Fruit fly (Drosophila melanogaster) whole organism: ENCODE data around the gene CG15820.

Experiments used
- CG8478 ChIP-seq: fragments of >200 bp; optimal IDR thresholded peaks from 2 replicates; lab custom pipeline; 2018; ENCODE audit warnings: inconsistent platforms
- psq ChIP-seq: fragments of >200 bp; optimal IDR thresholded peaks from 2 replicates; lab custom pipeline; 2017
- usp ChIP-seq: fragments of >200 bp; optimal IDR thresholded peaks from 2 replicates; lab custom pipeline; 2017; ENCODE audit warnings: missing biosample characterization, missing genetic modification characterization, mixed read lengths

- no peak for TF ChIP-seq psq
- no peak for TF ChIP-seq CG8478
- TF ChIP-seq usp (GFP tag; lab: Kevin White, UChicago), result no peak
These were observed 24.5 kb downstream of the CG15820 start for dm6 chr3L:2149664-2150063.
